Fruit fly (Drosophila melanogaster) whole organism, wandering third instar larva: ENCODE results near the gene osa.
A peak's percentile ranks its signal among the peaks of the same experiment; 100 is the strongest.

Experiments
- GATAd ChIP-seq: sonication (Bioruptor generic); optimal IDR thresholded peaks from 2 replicates; lab custom pipeline; 2016; ENCODE audit warnings: missing biosample characterization, missing genetic modification characterization
- br ChIP-seq: fragments of 200-800 bp; sonication (Bioruptor generic); optimal IDR thresholded peaks from 2 replicates; lab custom pipeline; 2016; ENCODE audit warnings: missing biosample characterization, missing genetic modification characterization
- dmrt93B ChIP-seq: fragments of 200-800 bp; sonication (Bioruptor generic); optimal IDR thresholded peaks from 2 replicates; lab custom pipeline; 2018; ENCODE audit warnings: missing biosample characterization, mild to moderate bottlenecking, missing genetic modification characterization
- fru ChIP-seq: fragments of 200-800 bp; sonication (Bioruptor generic); optimal IDR thresholded peaks from 3 replicates; lab custom pipeline; 2016; ENCODE audit warnings: missing biosample characterization, mild to moderate bottlenecking, missing genetic modification characterization

DNA sequence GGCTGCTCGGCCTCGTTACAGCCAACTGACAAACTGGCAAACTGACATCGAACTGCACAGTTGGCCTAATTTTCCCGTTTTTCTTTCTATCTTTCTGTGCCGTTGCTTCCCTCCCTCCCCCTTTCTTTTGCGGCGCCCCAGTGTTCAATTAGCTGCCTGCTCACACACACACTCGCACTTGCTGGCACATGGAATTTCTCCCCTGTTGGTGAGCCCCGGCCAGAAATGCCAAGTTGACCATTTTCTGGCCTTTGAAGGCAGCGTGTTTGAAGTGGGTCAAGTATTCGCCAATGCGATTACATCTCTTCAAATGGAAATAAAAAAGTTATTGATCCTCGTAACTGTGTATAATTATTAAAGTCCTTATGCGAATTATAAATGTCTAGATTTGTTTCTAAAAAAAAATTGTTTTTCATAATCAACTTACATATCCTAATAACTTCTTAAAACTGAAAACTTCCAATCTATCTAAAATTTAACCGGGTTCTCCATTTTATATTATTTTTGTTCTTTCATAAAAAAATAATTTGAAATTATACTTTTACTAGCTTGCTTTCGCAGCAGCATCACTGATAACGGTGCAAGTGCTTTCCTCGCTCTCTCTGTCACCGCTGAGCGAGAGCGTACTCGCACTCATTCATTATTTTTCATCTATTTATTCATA is 37.4 kb downstream of the osa start:
- TF ChIP-seq br (GFP tag; lab: Kevin White, UChicago) (no peak), fru (GFP tag; lab: Kevin White, UChicago) (peak; percentile 22), dmrt93B (GFP tag; lab: Kevin White, UChicago) (no peak), GATAd (GFP tag; lab: Kevin White, UChicago) (no peak)
